Worm (Caenorhabditis elegans): ENCODE measurements around the gene C03B8.3.

C03B8.3 gene

DNA sequence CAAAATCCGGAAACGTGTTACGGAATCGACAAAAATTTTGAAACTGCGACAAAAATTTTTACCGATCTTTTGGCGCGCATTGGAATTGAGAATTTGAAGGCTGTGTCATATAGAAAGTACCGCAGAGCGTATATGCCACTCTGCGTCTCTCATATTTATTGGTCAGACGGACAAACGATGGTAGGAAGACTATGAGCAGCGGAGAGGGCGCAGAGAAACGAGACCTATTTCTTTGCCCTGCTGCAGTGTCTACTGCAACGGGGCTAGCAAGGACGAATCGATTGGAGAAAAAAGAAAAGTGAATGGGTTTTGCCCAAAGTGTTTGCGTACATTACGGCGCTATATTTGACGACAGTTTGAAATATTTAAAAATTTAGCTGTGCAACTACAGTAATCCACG lies 2.0 kb upstream of the C03B8.3 start (continued):
- TF ChIP-seq zip-2 (tag; optimal IDR thresholded peaks at IDR 0.05) (no peak), daf-8 (GFP tag; IDR thresholded peaks at IDR 0.05) (no peak), D1046.2 (GFP tag; IDR thresholded peaks at IDR 0.05) (no peak), nhr-237 (tag; optimal IDR thresholded peaks at IDR 0.05) (no peak), ama-1 (optimal IDR thresholded peaks at IDR 0.05) (no peak), spr-3 (GFP tag; optimal IDR thresholded peaks at IDR 0.05) (no peak), nhr-48 (tag; optimal IDR thresholded peaks at IDR 0.05) (no peak), pha-4 (GFP tag; IDR thresholded peaks at IDR 0.05) (no peak), pha-4 (tag; optimal IDR thresholded peaks at IDR 0.05) (peak; percentile 28), aly-2 (tag; optimal IDR thresholded peaks at IDR 0.05) (no peak), lin-39 (tag; optimal IDR thresholded peaks at IDR 0.05) (no peak), snpc-1.2 (GFP tag; IDR thresholded peaks at IDR 0.05) (no peak), dpl-1 (GFP tag; optimal IDR thresholded peaks at IDR 0.05) (peak; percentile 61), fos-1 (tag; optimal IDR thresholded peaks at IDR 0.05) (no peak), dve-1 (tag; optimal IDR thresholded peaks at IDR 0.05; ENCODE audit: insufficient read depth) (peak; percentile 83), nhr-77 (tag; optimal IDR thresholded peaks at IDR 0.05) (peak; percentile 29), nhr-28 (tag; optimal IDR thresholded peaks at IDR 0.05) (peak; percentile 36), zfp-2 (tag; optimal IDR thresholded peaks at IDR 0.05) (no peak), arid-1 (GFP tag; conservative IDR thresholded peaks at IDR 0.05) (no peak), mes-2 (tag; optimal IDR thresholded peaks at IDR 0.05; ENCODE audit: poor library complexity, severe bottlenecking) (peak; percentile 68), vab-7 (GFP tag; IDR thresholded peaks at IDR 0.05) (peak; percentile 13; the same call in 1 of the 2 replicates), ceh-82 (tag; optimal IDR thresholded peaks at IDR 0.05) (no peak), nhr-111 (GFP tag; optimal IDR thresholded peaks at IDR 0.05) (no peak), ceh-20 (GFP tag; IDR thresholded peaks at IDR 0.05) (peak; percentile 58; the same call in 1 of the 2 replicates), F10B5.3 (tag; optimal IDR thresholded peaks at IDR 0.05) (no peak), pqm-1 (tag; optimal IDR thresholded peaks at IDR 0.05) (no peak), Y75B8A.6 (GFP tag; IDR thresholded peaks at IDR 0.05) (no peak), hmg-1.1 (GFP tag; IDR thresholded peaks at IDR 0.05) (peak; percentile 80), daf-12 (tag; optimal IDR thresholded peaks at IDR 0.05) (no peak), lin-38 (GFP tag; IDR thresholded peaks at IDR 0.05) (peak; percentile 79), egl-27 (tag; optimal IDR thresholded peaks at IDR 0.05) (no peak), T26A8.4 (GFP tag; IDR thresholded peaks at IDR 0.05) (0 out of 2 replicates have a peak, but pooled peaks have one; percentile 13), ZK546.5 (tag; optimal IDR thresholded peaks at IDR 0.05) (no peak), mxl-2 (GFP tag; conservative IDR thresholded peaks at IDR 0.05) (no peak), Y5F2A.4 (GFP tag; optimal IDR thresholded peaks at IDR 0.05) (no peak), mdt-29 (GFP tag; IDR thresholded peaks at IDR 0.05) (no peak), Y48G9A.11 (GFP tag; IDR thresholded peaks at IDR 0.05) (0 out of 2 replicates have a peak, but pooled peaks have one; percentile 16), lin-15B (tag; optimal IDR thresholded peaks at IDR 0.05) (no peak), zfp-3 (GFP tag; conservative IDR thresholded peaks at IDR 0.05) (no peak), cey-2 (tag; optimal IDR thresholded peaks at IDR 0.05; ENCODE audit: borderline replicate concordance, insufficient read depth) (no peak), T20F7.1 (GFP tag; optimal IDR thresholded peaks at IDR 0.05) (no peak), saeg-2 (GFP tag; IDR thresholded peaks at IDR 0.05) (no peak), nhr-42 (GFP tag; IDR thresholded peaks at IDR 0.05) (peak; percentile 69; the same call in 1 of the 2 replicates), jun-1 (tag; optimal IDR thresholded peaks at IDR 0.05) (no peak), aha-1 (tag) (peak; percentile 72), nhr-11 (tag; optimal IDR thresholded peaks at IDR 0.05) (peak; percentile 77), ceh-44 (GFP tag; IDR thresholded peaks at IDR 0.05) (no peak), F37D6.2 (tag; optimal IDR thresholded peaks at IDR 0.05) (peak; percentile 57), dmd-9 (GFP tag; IDR thresholded peaks at IDR 0.05) (no peak), hlh-11 (tag; optimal IDR thresholded peaks at IDR 0.05) (peak; percentile 73), lsy-2 (tag; optimal IDR thresholded peaks at IDR 0.05) (peak; percentile 19 to 87), egl-43 (GFP tag; IDR thresholded peaks at IDR 0.05) (0 out of 2 replicates have a peak, but pooled peaks have one; percentile 27)
